Fruit fly (Drosophila melanogaster): ENCODE results near the gene CG44837.

Gene CG44837

DNA sequence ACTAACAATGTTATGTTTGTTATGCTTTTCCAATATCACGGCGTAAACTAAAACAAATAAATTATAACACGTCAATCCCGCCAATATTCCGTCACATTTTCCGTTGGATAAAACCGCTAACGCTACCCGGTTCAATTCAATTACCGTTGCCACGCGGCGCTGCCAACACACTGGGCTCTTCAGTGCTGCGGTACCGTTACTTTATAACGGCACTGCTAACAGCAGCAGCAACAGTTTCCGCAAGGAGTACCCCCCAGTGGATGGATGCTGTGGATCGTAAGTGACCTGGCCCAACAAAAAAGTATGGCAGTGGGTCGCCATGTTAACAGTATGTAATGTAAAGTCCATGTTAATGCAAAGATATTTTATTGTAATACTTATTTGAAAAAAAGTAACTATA, at the start of gene CG44837:
CG44837 (minus strand) TSS at position 157 of the 400 bp plus-strand sequence.
- no peak for TF ChIP-seq CTCF (optimal IDR thresholded peaks at IDR 0.05)
- TF ChIP-seq CG8478 (optimal IDR thresholded peaks at IDR 0.05) = no peak

DNA sequence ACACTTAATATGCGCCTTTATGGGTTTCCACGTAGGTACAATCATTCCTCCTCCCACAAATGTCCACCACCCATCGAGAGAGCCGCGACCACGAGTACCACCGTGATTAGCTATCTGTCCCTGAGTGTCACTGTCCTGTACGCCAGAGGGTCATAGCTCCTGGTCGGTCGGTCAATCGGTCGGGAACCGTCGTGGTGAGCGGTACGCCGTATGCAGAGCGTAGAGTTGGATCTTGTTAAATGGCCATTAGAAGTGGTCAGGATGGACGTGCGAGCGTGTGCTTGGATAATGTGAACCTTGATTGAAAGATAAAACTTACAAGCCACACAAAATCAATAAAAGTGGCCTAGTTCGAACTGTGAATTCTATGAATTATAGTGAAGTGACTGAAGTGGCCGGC, 45.9 kb upstream of the CG44837 start, which contains the start of gene CG6938:
CG6938 (plus strand) TSS at position 301 of the 400 bp plus-strand sequence.
- TF ChIP-seq CTCF (optimal IDR thresholded peaks at IDR 0.05) = no peak
- TF ChIP-seq CG8478 (optimal IDR thresholded peaks at IDR 0.05) = no peak

DNA sequence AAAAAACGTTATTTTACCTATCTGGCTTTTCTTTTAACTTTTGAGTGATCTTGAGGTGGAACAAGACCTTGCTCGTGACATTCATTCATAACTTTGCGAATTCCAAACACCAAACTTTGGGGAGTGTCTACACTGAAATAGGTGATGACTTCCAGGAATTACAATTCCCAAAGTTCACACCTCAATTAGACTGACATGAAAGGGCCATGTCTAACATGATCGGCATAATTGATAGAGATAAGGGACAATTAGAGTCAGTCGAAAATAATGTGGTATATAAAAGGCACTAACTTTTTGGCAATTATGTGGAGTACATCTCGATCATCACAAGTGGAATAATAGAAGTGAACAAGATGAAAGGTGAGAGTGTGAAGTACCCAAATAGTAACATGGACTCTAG, 37.1 kb upstream of the CG44837 start, which contains the start of gene CG43896:
CG43896 (plus strand) TSS at position 301 of the 400 bp plus-strand sequence.
- TF ChIP-seq CTCF (optimal IDR thresholded peaks at IDR 0.05) = no peak
- TF ChIP-seq CG8478 (optimal IDR thresholded peaks at IDR 0.05) = no peak

DNA sequence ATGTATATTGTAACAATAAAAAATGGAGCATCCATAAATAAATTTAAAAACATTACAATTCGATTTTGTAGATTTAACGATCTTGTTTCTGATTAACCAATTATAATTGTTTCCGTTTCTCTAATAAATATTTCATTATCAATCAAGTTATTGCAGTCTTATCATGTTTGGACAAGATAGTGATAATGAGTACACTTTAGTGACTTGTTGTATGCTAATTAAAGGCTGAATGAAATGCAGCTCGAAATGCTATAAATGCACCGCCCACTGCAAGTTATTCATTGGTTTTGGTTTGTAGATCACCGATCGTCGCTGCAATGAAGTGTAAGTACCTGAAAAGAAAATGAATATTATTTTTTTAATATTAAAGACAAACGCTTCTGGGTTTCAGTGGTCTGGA, 35.9 kb upstream of the CG44837 start, which contains the start of gene CG14125:
CG14125 (plus strand) TSS at position 301 of the 400 bp plus-strand sequence.
- no peak for TF ChIP-seq CG8478 (optimal IDR thresholded peaks at IDR 0.05)
- TF ChIP-seq CTCF (optimal IDR thresholded peaks at IDR 0.05) = no peak

DNA sequence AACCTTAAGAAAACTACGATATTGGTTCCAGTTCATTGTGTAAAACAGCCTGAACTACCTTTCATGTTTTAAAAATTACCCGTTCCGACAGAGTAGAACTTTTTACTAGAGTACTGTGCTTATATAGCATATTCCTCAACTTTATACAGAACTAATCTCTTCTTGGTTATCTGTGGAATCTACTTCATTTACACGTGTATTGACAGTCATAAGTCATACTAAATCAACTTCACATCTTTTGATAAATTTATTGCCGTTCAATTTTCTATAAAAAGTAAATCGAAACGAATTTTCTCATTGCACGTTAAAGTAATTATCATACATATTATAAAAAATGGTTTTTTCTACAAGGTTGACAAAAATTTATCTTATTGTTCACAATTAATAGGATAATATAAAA, 35.0 kb upstream of the CG44837 start, which contains the start of gene CG42397:
CG42397 (minus strand) TSS at position 101 of the 400 bp plus-strand sequence.
- no peak for TF ChIP-seq CG8478 (optimal IDR thresholded peaks at IDR 0.05)
- TF ChIP-seq CTCF (optimal IDR thresholded peaks at IDR 0.05) = no peak

DNA sequence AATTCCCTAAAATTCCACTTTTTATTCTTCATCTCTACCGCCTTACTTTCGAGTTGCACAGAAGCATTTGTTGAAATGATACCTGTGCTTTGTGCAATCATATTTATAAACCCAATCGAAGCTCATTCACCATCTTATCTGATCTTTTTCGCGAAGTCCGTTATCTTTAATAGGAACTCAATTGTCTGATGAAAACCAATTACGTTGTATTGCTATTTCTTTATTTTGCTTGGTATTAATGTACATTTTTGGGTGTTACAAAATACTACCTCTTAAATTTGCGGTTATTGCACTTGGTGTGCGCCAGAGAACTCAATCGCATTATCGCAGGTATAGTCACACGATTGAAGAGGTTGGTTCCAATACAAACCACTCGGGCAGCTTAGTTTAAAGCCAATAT, 34.2 kb upstream of the CG44837 start, which contains the start of gene Muc68E:
Muc68E (minus strand) TSS at position 101 of the 400 bp plus-strand sequence.
- no peak for TF ChIP-seq CG8478 (optimal IDR thresholded peaks at IDR 0.05)
- TF ChIP-seq CTCF (optimal IDR thresholded peaks at IDR 0.05) = no peak

DNA sequence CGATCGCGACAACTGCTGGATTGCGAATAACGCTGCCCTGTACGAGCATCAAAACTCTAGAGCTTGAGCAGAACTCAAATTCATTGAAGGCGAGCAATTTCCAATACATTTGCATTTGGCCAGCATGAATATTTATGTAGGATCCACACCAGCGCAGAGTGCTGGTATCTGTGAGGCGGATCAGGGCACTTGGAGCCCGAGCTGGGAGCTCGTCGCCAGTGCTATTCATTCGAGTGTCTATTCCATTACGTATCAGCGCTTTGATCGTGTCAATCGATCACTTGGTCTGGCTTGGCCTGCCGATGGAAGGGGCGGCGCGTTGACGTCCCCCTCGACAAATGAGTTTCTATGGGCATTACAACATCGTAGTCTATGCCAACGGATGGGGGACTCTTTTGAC, 27.4 kb upstream of the CG44837 start, which contains the start of gene prc:
prc (minus strand) TSS at position 28 of the 400 bp plus-strand sequence.
- no peak for TF ChIP-seq CTCF (optimal IDR thresholded peaks at IDR 0.05)
- no peak for TF ChIP-seq CG8478 (optimal IDR thresholded peaks at IDR 0.05)

DNA sequence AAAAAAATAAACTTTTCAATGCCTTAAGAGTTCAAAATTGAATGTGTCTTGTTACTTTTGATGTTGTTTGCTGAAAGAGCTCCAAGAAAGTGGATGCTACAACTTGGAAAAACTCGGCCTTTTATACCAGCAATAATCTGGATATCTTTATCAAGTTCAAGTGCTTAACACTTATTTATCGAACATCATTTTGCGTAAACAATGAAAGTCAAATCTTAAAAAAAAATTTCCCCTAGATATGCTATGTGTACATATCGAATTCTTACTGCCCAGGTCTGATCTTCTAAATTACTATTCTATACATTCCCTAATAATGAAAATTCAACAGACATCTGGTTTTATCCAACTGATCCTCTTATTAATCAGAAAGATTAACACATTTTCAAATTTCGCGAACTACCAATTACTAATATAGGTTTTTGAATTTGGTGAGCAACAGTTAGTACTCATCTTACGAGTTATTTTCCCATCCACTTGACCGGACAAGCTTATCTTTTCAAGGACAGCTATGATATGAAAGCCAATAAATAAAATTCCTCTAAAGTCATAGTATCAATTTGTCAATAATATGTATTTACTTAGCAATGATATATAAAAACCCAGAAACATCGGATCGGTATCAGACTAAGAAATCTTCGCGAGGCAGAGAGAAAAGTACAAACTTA, 19.1 kb upstream of the CG44837 start, which contains the start of the genes CG11570 and CG43294:
CG11570 (minus strand) TSS at position 101 of the 665 bp plus-strand sequence.
CG43294 (plus strand) TSS at position 615 of the 665 bp plus-strand sequence.
- TF ChIP-seq CG8478 (optimal IDR thresholded peaks at IDR 0.05) (no peak), CTCF (optimal IDR thresholded peaks at IDR 0.05) (no peak)

DNA sequence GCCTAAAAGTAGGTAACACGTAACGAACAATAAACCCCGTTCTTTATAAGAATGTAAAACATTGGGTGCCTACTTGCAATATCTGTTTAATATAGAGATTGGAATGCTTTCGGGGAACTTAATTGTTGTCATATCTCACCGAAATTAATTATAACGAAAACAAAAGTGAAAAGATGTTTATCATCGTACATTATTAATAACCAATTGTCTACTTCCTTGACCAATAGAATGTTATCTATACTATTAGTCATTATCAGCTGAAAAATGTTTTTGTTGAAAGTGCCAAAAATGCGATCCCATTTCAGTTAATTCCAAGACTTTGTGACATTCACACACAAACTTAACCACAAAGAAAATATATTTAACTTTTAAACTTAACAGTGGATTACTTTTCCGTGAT, 15.1 kb upstream of the CG44837 start, which contains the start of gene CG7248:
CG7248 (plus strand) TSS at position 301 of the 400 bp plus-strand sequence.
- TF ChIP-seq CG8478 (optimal IDR thresholded peaks at IDR 0.05) = no peak
- no peak for TF ChIP-seq CTCF (optimal IDR thresholded peaks at IDR 0.05)

DNA sequence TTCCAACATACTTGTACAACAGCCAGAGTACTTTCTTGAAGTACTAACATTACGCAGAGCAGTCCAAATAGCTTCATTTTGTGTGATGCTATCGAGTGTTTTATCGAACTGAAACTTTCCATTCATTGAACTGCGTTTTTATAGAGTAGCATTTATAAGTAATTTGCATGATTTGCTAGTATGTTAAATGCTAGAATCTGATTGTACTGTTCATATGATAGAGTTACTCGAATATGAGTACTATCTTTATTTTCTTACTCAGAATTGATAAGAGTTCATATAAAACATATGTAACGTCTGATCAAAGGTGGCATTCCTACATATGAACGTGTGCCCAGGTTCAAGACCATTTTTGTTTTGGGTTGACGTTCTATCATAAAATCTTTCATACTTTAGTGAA, 14.5 kb upstream of the CG44837 start, which contains the start of gene obst-G:
obst-G (minus strand) TSS at position 101 of the 400 bp plus-strand sequence.
- TF ChIP-seq CG8478 (optimal IDR thresholded peaks at IDR 0.05) = no peak
- no peak for TF ChIP-seq CTCF (optimal IDR thresholded peaks at IDR 0.05)

DNA sequence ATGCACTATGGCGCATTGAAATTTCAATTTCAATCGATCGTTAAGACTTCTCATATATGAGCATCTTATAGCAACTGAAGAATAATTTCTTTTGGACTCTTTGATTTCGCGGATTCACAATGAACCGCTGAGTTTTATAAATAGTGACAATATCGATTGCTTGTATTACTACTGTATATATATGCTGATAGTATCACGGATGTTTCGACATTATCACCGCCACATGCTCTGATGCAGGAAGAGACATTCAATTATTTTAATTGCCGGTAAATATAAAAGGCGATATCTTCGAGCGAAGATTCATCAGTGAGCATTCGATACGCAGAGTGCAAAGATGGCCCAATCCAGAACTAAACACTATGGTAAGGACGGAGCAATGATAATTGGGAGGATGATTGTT, 10.9 kb upstream of the CG44837 start, which contains the start of gene CG17826:
CG17826 (plus strand) TSS at position 301 of the 400 bp plus-strand sequence.
- TF ChIP-seq CG8478 (optimal IDR thresholded peaks at IDR 0.05) (no peak), CTCF (optimal IDR thresholded peaks at IDR 0.05) (no peak)

DNA sequence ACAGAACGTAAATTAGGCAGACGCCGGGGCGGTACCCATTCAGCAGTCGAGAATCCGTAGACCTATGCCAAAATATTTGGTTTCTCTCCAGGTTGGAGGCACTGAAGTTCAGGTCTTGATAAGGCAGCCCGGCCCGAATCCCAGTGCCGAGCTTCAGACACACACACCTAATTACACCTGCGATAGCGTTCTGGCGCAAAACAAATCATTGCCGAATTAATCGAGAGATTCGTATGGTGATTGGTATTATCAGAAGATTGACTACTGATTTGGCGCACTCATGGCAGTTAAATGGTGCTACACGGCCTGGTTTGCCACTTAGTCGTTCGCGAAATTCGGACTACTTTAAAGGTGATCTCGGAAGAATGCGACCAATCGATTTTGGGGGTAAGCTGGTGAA, 8.7 kb upstream of the CG44837 start, which contains the start of gene CG7252:
CG7252 (plus strand) TSS at position 319 of the 400 bp plus-strand sequence.
- no peak for TF ChIP-seq CG8478 (optimal IDR thresholded peaks at IDR 0.05)
- TF ChIP-seq CTCF (optimal IDR thresholded peaks at IDR 0.05) = no peak

DNA sequence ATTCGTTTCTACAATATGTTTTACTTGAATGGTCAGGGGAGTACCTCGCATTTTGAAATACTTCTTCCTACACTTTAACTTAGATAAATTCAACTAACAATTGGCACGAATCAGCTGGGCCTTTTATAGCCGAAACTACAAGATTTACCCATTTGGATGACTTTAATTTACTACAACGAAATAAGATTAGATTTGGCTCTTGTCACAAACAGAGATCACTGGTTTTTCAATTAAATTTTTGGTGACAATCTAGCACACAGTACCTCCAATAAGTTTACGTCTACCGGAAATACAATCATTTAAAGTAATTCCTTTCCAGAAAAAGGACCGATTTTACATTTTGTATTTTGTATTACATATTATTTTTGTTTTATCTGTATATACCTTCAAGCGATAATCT, 6.1 kb upstream of the CG44837 start, which contains the start of gene CG5883:
CG5883 (minus strand) TSS at position 101 of the 400 bp plus-strand sequence.
- no peak for TF ChIP-seq CG8478 (optimal IDR thresholded peaks at IDR 0.05)
- no peak for TF ChIP-seq CTCF (optimal IDR thresholded peaks at IDR 0.05)

DNA sequence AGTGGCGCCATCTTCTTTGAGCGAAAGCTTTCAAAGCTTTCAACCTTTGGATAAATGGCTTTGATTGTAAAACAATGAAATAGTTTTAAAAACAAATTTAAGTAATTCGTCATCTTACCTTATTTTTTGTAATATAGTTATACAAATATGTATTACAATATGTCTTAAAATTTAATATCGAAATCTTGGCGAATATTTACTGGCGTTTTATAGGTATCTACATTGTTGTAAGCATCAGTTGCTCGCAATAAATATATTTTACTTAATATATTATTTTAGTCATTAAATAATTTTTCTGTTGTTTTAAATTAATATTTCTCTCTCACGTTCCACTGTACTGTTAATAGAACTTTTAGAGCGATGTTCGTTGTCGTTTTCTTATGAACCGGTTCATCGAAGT, 2.9 kb upstream of the CG44837 start, which contains the start of gene Rpt4R:
Rpt4R (plus strand) TSS at position 301 of the 400 bp plus-strand sequence.
- no peak for TF ChIP-seq CTCF (optimal IDR thresholded peaks at IDR 0.05)
- no peak for TF ChIP-seq CG8478 (optimal IDR thresholded peaks at IDR 0.05)

DNA sequence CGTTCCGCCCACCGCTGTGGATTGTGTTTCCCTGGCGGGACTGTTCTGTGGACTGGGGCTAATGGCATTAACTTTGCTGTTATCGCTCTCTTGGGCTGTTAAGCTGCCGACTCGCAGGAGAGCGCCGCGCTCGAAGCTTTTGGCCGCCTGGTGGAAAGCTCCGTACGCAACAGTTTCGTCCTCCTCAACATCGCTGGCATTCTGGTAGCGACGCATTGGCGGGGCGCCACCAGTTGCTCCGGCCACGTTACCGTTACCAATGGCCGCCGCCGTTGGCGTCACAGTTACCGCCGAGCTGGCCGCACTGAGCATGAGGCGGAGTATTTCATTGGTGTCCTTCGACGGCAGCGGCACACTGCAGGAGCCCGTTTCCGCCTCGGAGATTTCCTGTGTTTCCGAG, 1.4 kb downstream of the CG44837 start:
- TF ChIP-seq CG8478 (optimal IDR thresholded peaks at IDR 0.05) = no peak
- TF ChIP-seq CTCF (optimal IDR thresholded peaks at IDR 0.05) = no peak
